Fruit fly (Drosophila melanogaster) whole organism, embryonic: ENCODE data around the gene CG6470.

Source experiments
- Abd-B ChIP-seq: fragments of 200-800 bp; sonication (Bioruptor generic); optimal IDR thresholded peaks from 2 replicates; lab custom pipeline; 2018; ENCODE audit warnings: missing biosample characterization, mild to moderate bottlenecking, missing genetic modification characterization, moderate library complexity
- CG10431 ChIP-seq: fragments of 200-800 bp; sonication (Bioruptor generic); optimal IDR thresholded peaks from 3 replicates; lab custom pipeline; 2018; ENCODE audit warnings: missing biosample characterization, mild to moderate bottlenecking, missing genetic modification characterization
- CG12391 ChIP-seq: fragments of 200-800 bp; sonication (Bioruptor generic); optimal IDR thresholded peaks from 3 replicates; lab custom pipeline; 2018; ENCODE audit warnings: missing biosample characterization, mild to moderate bottlenecking, missing genetic modification characterization, moderate library complexity
- CG12659 ChIP-seq: fragments of 200-800 bp; sonication (Bioruptor generic); optimal IDR thresholded peaks from 3 replicates; lab custom pipeline; 2017; ENCODE audit warnings: mild to moderate bottlenecking, missing biosample characterization, missing genetic modification reagents, missing genetic modification characterization
- CG13424 ChIP-seq: fragments of 200-800 bp; sonication (Bioruptor generic); optimal IDR thresholded peaks from 2 replicates; lab custom pipeline; 2019; ENCODE audit warnings: missing biosample characterization, mild to moderate bottlenecking, missing genetic modification characterization, moderate library complexity
- CG17361 ChIP-seq: fragments of 200-800 bp; sonication (Bioruptor generic); IDR thresholded peaks from 3 replicates; pipeline ENCODE4 v1.3.6; 2022; ENCODE audit warnings: missing biosample characterization, missing genetic modification characterization
- CG18011 ChIP-seq: fragments of 200-800 bp; sonication (Bioruptor generic); optimal IDR thresholded peaks from 2 replicates; lab custom pipeline; 2017; ENCODE audit warnings: missing biosample characterization, missing genetic modification characterization, mild to moderate bottlenecking, moderate library complexity, missing genotype
- CG18599 ChIP-seq: fragments of 200-800 bp; sonication (Bioruptor generic); optimal IDR thresholded peaks from 3 replicates; lab custom pipeline; 2017; ENCODE audit warnings: missing biosample characterization, missing genetic modification characterization, mild to moderate bottlenecking, moderate library complexity, missing genetic modification reagents
- CG2120 ChIP-seq: fragments of 200-800 bp; sonication (Bioruptor generic); optimal IDR thresholded peaks from 3 replicates; lab custom pipeline; 2016; ENCODE audit warnings: missing biosample characterization, missing genetic modification characterization
- CG2678 ChIP-seq: fragments of 200-800 bp; sonication (Bioruptor generic); optimal IDR thresholded peaks from 3 replicates; lab custom pipeline; 2019; ENCODE audit warnings: missing biosample characterization, mild to moderate bottlenecking, missing genetic modification characterization, moderate library complexity
- CG2889 ChIP-seq: fragments of 200-800 bp; sonication (Bioruptor generic); IDR thresholded peaks from 3 replicates; pipeline ENCODE4 v1.3.6; 2022; ENCODE audit warnings: missing biosample characterization, missing genetic modification characterization
- CG6254 ChIP-seq: fragments of 200-800 bp; sonication (Bioruptor generic); optimal IDR thresholded peaks from 3 replicates; lab custom pipeline; 2017; ENCODE audit warnings: mild to moderate bottlenecking, missing biosample characterization, missing genetic modification reagents, missing genetic modification characterization
- CG7357 ChIP-seq: fragments of 200-800 bp; sonication (Bioruptor generic); IDR thresholded peaks from 3 replicates; pipeline ENCODE4 v1.3.6; 2022; ENCODE audit warnings: missing biosample characterization, missing genetic modification characterization
- CG7556 ChIP-seq: fragments of 200-800 bp; sonication (Bioruptor generic); optimal IDR thresholded peaks from 2 replicates; lab custom pipeline; 2017; ENCODE audit warnings: missing biosample characterization, mild to moderate bottlenecking, missing genetic modification characterization
- CrebB ChIP-seq: fragments of 200-800 bp; sonication (Bioruptor generic); optimal IDR thresholded peaks from 3 replicates; lab custom pipeline; 2018; ENCODE audit warnings: missing biosample characterization, mild to moderate bottlenecking, missing genetic modification characterization
- GATAe ChIP-seq: fragments of 200-800 bp; sonication (Bioruptor generic); conservative IDR thresholded peaks from 2 replicates; pipeline ENCODE4 v1.3.6; 2022; ENCODE audit warnings: missing biosample characterization, missing genetic modification characterization
- H2.0 ChIP-seq: fragments of 200-800 bp; sonication (Bioruptor generic); IDR thresholded peaks from 2 replicates; pipeline ENCODE4 v1.3.6; 2022; ENCODE audit warnings: missing biosample characterization, missing genetic modification characterization
- Hr51 ChIP-seq, 2 experiments: fragments of 200-800 bp; sonication (Bioruptor generic); optimal IDR thresholded peaks; 2 replicates in 1 of 2; 3 replicates in 1 of 2; lab custom pipeline; 2016 to 2018; ENCODE audit warnings: missing biosample characterization in 2 of 2, missing genetic modification characterization in 2 of 2, mild to moderate bottlenecking in 1 of 2, moderate library complexity in 1 of 2
- Hsf ChIP-seq: fragments of 200-800 bp; sonication (Bioruptor generic); optimal IDR thresholded peaks from 3 replicates; lab custom pipeline; 2016; ENCODE audit warnings: missing biosample characterization, missing genetic modification characterization
- MBD-R2 ChIP-seq: fragments of 200-800 bp; sonication (Bioruptor generic); IDR thresholded peaks from 2 replicates; pipeline ENCODE4 v1.3.6; 2022; ENCODE audit warnings: missing biosample characterization, missing genetic modification characterization
- Med ChIP-seq: fragments of 200-800 bp; sonication (Bioruptor generic); peaks from one replicate; lab custom pipeline; 2016; ENCODE audit warnings: missing biosample characterization, missing genetic modification characterization, mild to moderate bottlenecking, inconsistent platforms, moderate library complexity
- Meics ChIP-seq: fragments of 200-800 bp; sonication (Bioruptor generic); optimal IDR thresholded peaks from 2 replicates; lab custom pipeline; 2017; ENCODE audit warnings: missing biosample characterization, mild to moderate bottlenecking, missing genetic modification characterization
- Mrtf ChIP-seq: fragments of 200-800 bp; sonication (Bioruptor generic); IDR thresholded peaks from 3 replicates; pipeline ENCODE4 v1.3.6; 2022; ENCODE audit warnings: missing biosample characterization, missing genetic modification characterization
- Ravus ChIP-seq: fragments of 200-800 bp; sonication (Bioruptor generic); IDR thresholded peaks from 2 replicates; pipeline ENCODE4 v1.3.6; 2022; ENCODE audit warnings: missing biosample characterization, missing genetic modification characterization
- ab ChIP-seq: fragments of 200-800 bp; sonication (Bioruptor generic); optimal IDR thresholded peaks from 2 replicates; lab custom pipeline; 2016; ENCODE audit warnings: missing biosample characterization, missing genetic modification characterization
- ac ChIP-seq: fragments of 200-800 bp; sonication (Bioruptor generic); optimal IDR thresholded peaks from 3 replicates; lab custom pipeline; 2017; ENCODE audit warnings: missing biosample characterization, mild to moderate bottlenecking, missing genetic modification characterization
- ara ChIP-seq: fragments of 200-800 bp; sonication (Bioruptor generic); IDR thresholded peaks from 2 replicates; pipeline ENCODE4 v1.3.6; 2022; ENCODE audit warnings: missing biosample characterization, missing genetic modification characterization
- az2 ChIP-seq: fragments of 200-800 bp; sonication (Bioruptor generic); optimal IDR thresholded peaks from 3 replicates; lab custom pipeline; 2016; ENCODE audit warnings: missing biosample characterization, missing genetic modification characterization
- bigmax ChIP-seq: fragments of 200-800 bp; sonication (Bioruptor generic); optimal IDR thresholded peaks from 2 replicates; lab custom pipeline; 2018; ENCODE audit warnings: missing biosample characterization, mild to moderate bottlenecking, missing genetic modification characterization
- chif ChIP-seq, 2 experiments: fragments of 200-800 bp; sonication (Bioruptor generic); optimal IDR thresholded peaks; 3 replicates each; lab custom pipeline; 2016; ENCODE audit warnings: missing biosample characterization in 2 of 2, missing genetic modification characterization in 2 of 2
- cwo ChIP-seq: fragments of 200-800 bp; sonication (Bioruptor generic); optimal IDR thresholded peaks from 3 replicates; lab custom pipeline; 2017; ENCODE audit warnings: missing biosample characterization, missing genetic modification characterization, mild to moderate bottlenecking, moderate library complexity, missing genetic modification reagents
- dan ChIP-seq: fragments of 200-800 bp; sonication (Bioruptor generic); IDR thresholded peaks from 2 replicates; pipeline ENCODE4 v1.3.6; 2022; ENCODE audit warnings: missing biosample characterization, missing genetic modification characterization
- dmrt99B ChIP-seq: fragments of 200-800 bp; sonication (Bioruptor generic); optimal IDR thresholded peaks from 2 replicates; lab custom pipeline; 2018; ENCODE audit warnings: missing biosample characterization, mild to moderate bottlenecking, missing genetic modification characterization, moderate library complexity
- fd102C ChIP-seq: fragments of 200-800 bp; sonication (Bioruptor generic); optimal IDR thresholded peaks from 2 replicates; lab custom pipeline; 2018; ENCODE audit warnings: missing biosample characterization, mild to moderate bottlenecking, missing genetic modification characterization, moderate library complexity
- hth ChIP-seq: fragments of >200 bp; optimal IDR thresholded peaks from 2 replicates; lab custom pipeline; 2017; ENCODE audit warnings: inconsistent platforms
- ind ChIP-seq: fragments of 200-800 bp; sonication (Bioruptor generic); optimal IDR thresholded peaks from 3 replicates; lab custom pipeline; 2016; ENCODE audit warnings: missing biosample characterization, missing genetic modification characterization
- kah ChIP-seq: fragments of 200-800 bp; sonication (Bioruptor generic); optimal IDR thresholded peaks from 2 replicates; lab custom pipeline; 2018; ENCODE audit warnings: missing biosample characterization, mild to moderate bottlenecking, missing genetic modification characterization
- nerfin-1 ChIP-seq: fragments of 200-800 bp; sonication (Bioruptor generic); optimal IDR thresholded peaks from 3 replicates; lab custom pipeline; 2019; ENCODE audit warnings: missing biosample characterization, mild to moderate bottlenecking, missing genetic modification characterization, moderate library complexity
- oc ChIP-seq: fragments of 200-800 bp; sonication (Bioruptor generic); optimal IDR thresholded peaks from 2 replicates; lab custom pipeline; 2018; ENCODE audit warnings: missing biosample characterization, mild to moderate bottlenecking, missing genetic modification characterization, moderate library complexity
- pan ChIP-seq, 4 experiments: fragments of >200 bp in 3 of 4; fragments of 200-800 bp in 1 of 4; sonication (Bioruptor generic) in 1 of 4; optimal IDR thresholded peaks in 3 of 4; IDR thresholded peaks in 1 of 4; 2 replicates each; pipeline versions ENCODE4 v1.3.6 to Lab custom; 2017 to 2022; ENCODE audit warnings: missing biosample characterization in 2 of 4, missing genetic modification characterization in 2 of 4, mixed read lengths in 1 of 4
- phol ChIP-seq: fragments of 200-800 bp; sonication (Bioruptor generic); optimal IDR thresholded peaks from 3 replicates; lab custom pipeline; 2018; ENCODE audit warnings: missing biosample characterization, mild to moderate bottlenecking, missing genetic modification characterization, moderate library complexity
- prd ChIP-seq, 3 experiments: fragments of >200 bp in 2 of 3; fragments of 200-800 bp in 1 of 3; sonication (Bioruptor generic) in 1 of 3; optimal IDR thresholded peaks in 2 of 3; IDR thresholded peaks in 1 of 3; 2 replicates in 2 of 3; 3 replicates in 1 of 3; pipeline versions ENCODE4 v1.3.6 to Lab custom; 2017 to 2022; ENCODE audit warnings: missing biosample characterization in 1 of 3, missing genetic modification characterization in 1 of 3
- scrt ChIP-seq: fragments of 200-800 bp; sonication (Bioruptor generic); optimal IDR thresholded peaks from 2 replicates; lab custom pipeline; 2018; ENCODE audit warnings: missing biosample characterization, mild to moderate bottlenecking, missing genetic modification characterization, moderate library complexity
- sens ChIP-seq: fragments of 200-800 bp; sonication (Bioruptor generic); peaks from one replicate; lab custom pipeline; 2016; ENCODE audit warnings: missing biosample characterization, missing genetic modification characterization
- sisA ChIP-seq: fragments of 200-800 bp; sonication (Bioruptor generic); IDR thresholded peaks from 2 replicates; pipeline ENCODE4 v1.3.6; 2022; ENCODE audit warnings: missing biosample characterization, missing genetic modification characterization
- stwl ChIP-seq: fragments of 200-800 bp; sonication (Bioruptor generic); optimal IDR thresholded peaks from 3 replicates; lab custom pipeline; 2018; ENCODE audit warnings: missing biosample characterization, mild to moderate bottlenecking, missing genetic modification characterization, moderate library complexity
- tgo ChIP-seq: fragments of 200-800 bp; sonication (Bioruptor generic); IDR thresholded peaks from 3 replicates; pipeline ENCODE4 v1.3.6; 2022; ENCODE audit warnings: missing biosample characterization, missing genetic modification characterization
- trem ChIP-seq: fragments of 200-800 bp; optimal IDR thresholded peaks from 3 replicates; lab custom pipeline; 2019; ENCODE audit warnings: missing biosample characterization, mild to moderate bottlenecking, missing genetic modification characterization, moderate library complexity
- wdn ChIP-seq: fragments of 200-800 bp; sonication (Bioruptor generic); IDR thresholded peaks from 2 replicates; pipeline ENCODE4 v1.3.6; 2022; ENCODE audit warnings: missing biosample characterization, missing genetic modification characterization

The CG6470 gene

DNA sequence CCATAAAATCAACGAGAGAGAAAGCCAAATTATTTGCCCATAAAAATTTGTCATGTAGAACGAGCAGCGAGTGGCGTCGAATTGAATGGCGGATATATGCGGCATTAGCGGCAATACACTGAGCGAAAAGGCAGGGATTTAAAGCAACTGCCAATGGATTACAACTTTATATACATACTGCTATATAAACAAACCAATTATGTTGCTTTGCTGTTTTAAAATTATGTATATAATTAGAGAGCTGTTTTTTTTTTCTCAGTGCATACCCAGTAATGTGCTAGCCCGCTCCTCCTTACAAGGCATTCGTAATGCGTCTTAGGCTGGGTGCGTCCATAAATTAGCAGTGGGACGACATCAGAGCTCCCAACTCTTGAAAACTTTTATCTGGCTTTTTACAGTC is 46.8 kb downstream of the CG6470 start (continued):
- TF ChIP-seq bigmax (GFP tag; lab: Kevin White, UChicago) (no peak), ind (GFP tag; lab: Kevin White, UChicago) (peak; percentile 33), CG2120 (peak; percentile 68), trem (tag; lab: Kevin White, UChicago) (no peak), Hsf (GFP tag; lab: Kevin White, UChicago) (peak; percentile 34), Meics (GFP tag; lab: Kevin White, UChicago) (peak; percentile 50), tgo (GFP tag; lab: Robert Waterston, UW) (no peak), CG18599 (peak; percentile 71), az2 (GFP tag; lab: Kevin White, UChicago) (no peak), kah (GFP tag; lab: Kevin White, UChicago) (no peak), pan (optimal IDR thresholded peaks at IDR 0.05; lab: Kevin White, UChicago) (no peak), pan (GFP tag; optimal IDR thresholded peaks at IDR 0.05 in 1 of 2, IDR thresholded peaks at IDR 0.05 in 1 of 2) (peak in 1 of 2 experiments; percentile 58), sens (GFP tag; lab: Kevin White, UChicago) (peak; percentile 70), CG2889 (GFP tag; lab: Robert Waterston, UW) (no peak), Med (GFP tag; lab: Kevin White, UChicago) (peak; percentile 86), CG18011 (GFP tag; lab: Kevin White, UChicago) (no peak), GATAe (GFP tag; lab: Robert Waterston, UW) (no peak), CG10431 (GFP tag; lab: Kevin White, UChicago) (no peak), H2.0 (GFP tag; lab: Robert Waterston, UW) (0 out of 2 replicates have a peak, but pooled peaks have one; percentile 29), CG12659 (GFP tag; lab: Kevin White, UChicago) (peak; percentile 4), chif (GFP tag; optimal IDR thresholded peaks at IDR 0.05; lab: Kevin White, UChicago) (no peak), oc (tag; lab: Kevin White, UChicago) (no peak), CrebB (tag; lab: Kevin White, UChicago) (no peak), nerfin-1 (no peak), CG7357 (GFP tag; lab: Robert Waterston, UW) (0 out of 3 replicates have a peak, but pooled peaks have one; percentile 18), scrt (GFP tag; lab: Kevin White, UChicago) (peak; percentile 28), dmrt99B (tag; lab: Kevin White, UChicago) (peak; percentile 42), stwl (no peak), CG7556 (GFP tag; lab: Kevin White, UChicago) (peak; percentile 32), Mrtf (0 out of 3 replicates have a peak, but pooled peaks have one; percentile 21), Ravus (no peak), sisA (GFP tag; lab: Robert Waterston, UW) (peak; percentile 33; the same call in 1 of the 2 replicates), Abd-B (GFP tag; lab: Kevin White, UChicago) (peak; percentile 13), prd (optimal IDR thresholded peaks at IDR 0.05; lab: Kevin White, UChicago) (no peak), prd (GFP tag; IDR thresholded peaks at IDR 0.05; lab: Robert Waterston, UW) (peak; percentile 30; the same call in 1 of the 3 replicates), wdn (no peak), CG2678 (peak; percentile 51), CG12391 (peak; percentile 17), ara (GFP tag; lab: Robert Waterston, UW) (no peak), hth (no peak), CG13424 (peak; percentile 13), MBD-R2 (GFP tag; lab: Robert Waterston, UW) (no peak), cwo (GFP tag; lab: Kevin White, UChicago) (peak; percentile 46), fd102C (GFP tag; lab: Kevin White, UChicago) (no peak), CG17361 (GFP tag; lab: Robert Waterston, UW) (no peak), phol (peak; percentile 5), ab (no peak), CG6254 (no peak), ac (GFP tag; lab: Kevin White, UChicago) (no peak), Hr51 (GFP tag; optimal IDR thresholded peaks at IDR 0.05; lab: Kevin White, UChicago) (peak in 1 of 2 experiments; percentile 14), dan (GFP tag; lab: Robert Waterston, UW) (no peak)
